Worm (Caenorhabditis elegans): ENCODE measurements around the gene sqt-3.
A peak's percentile ranks its signal among the peaks of the same experiment; 100 is the strongest.

Gene sqt-3

ce11 chrV:12344845-12345244 lies 7.7 kb upstream of the sqt-3 start, which contains the start of gene F23H12.3:
Gene F23H12.3, plus strand, starts transcription at chrV:12345145.
- TF ChIP-seq nhr-129 (tag; optimal IDR thresholded peaks at IDR 0.05) = no peak
- no peak for TF ChIP-seq sem-4 (tag; optimal IDR thresholded peaks at IDR 0.05)
- no peak for TF ChIP-seq ceh-82 (tag; optimal IDR thresholded peaks at IDR 0.05)
- TF ChIP-seq unc-62 (GFP tag; optimal IDR thresholded peaks at IDR 0.05) = no peak
- no peak for TF ChIP-seq R02D3.7 (tag; optimal IDR thresholded peaks at IDR 0.05)
- TF ChIP-seq gmeb-1 (tag; optimal IDR thresholded peaks at IDR 0.05) = no peak
- no peak for TF ChIP-seq nhr-10 (tag; optimal IDR thresholded peaks at IDR 0.05)

ce11 chrV:12345808-12346207 lies 6.7 kb upstream of the sqt-3 start, which contains the start of gene snb-2:
Gene snb-2, minus strand, starts transcription at chrV:12345908.
- TF ChIP-seq elt-1 (tag; optimal IDR thresholded peaks at IDR 0.05) = no peak
- TF ChIP-seq nhr-77 (tag; optimal IDR thresholded peaks at IDR 0.05) = no peak
- TF ChIP-seq dmd-4 (tag; optimal IDR thresholded peaks at IDR 0.05) = no peak
- no peak for TF ChIP-seq mbf-1 (tag; optimal IDR thresholded peaks at IDR 0.05)
- TF ChIP-seq C34F6.9 (tag; optimal IDR thresholded peaks at IDR 0.05) = no peak
- no peak for TF ChIP-seq ceh-16 (tag; optimal IDR thresholded peaks at IDR 0.05)
- no peak for TF ChIP-seq elt-3 (tag; optimal IDR thresholded peaks at IDR 0.05)
- TF ChIP-seq unc-62 (GFP tag; optimal IDR thresholded peaks at IDR 0.05) = no peak
- TF ChIP-seq skn-1 (tag; optimal IDR thresholded peaks at IDR 0.05) = no peak

DNA sequence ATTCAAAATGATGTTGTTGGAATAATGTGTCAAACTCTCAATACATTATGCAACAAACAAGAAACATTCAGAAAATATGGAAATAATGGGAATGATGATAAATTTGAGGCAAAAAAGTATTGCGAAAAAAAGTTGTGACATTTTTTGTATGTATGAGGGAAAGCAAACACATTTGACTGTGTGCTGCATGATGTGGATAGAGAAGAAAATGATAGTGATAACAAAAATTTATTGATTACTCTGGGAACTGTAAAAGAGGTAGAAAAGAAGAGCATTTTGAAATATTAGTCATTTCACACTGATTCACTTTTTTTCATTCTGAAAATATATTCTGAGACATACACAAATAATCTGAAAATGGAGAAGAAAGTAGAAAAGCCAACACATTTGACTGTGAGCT lies 4.7 kb upstream of the sqt-3 start:
- TF ChIP-seq egl-27 (tag; optimal IDR thresholded peaks at IDR 0.05) (no peak), fos-1 (tag; optimal IDR thresholded peaks at IDR 0.05) (peak; percentile 60)

ce11 chrV:12349365-12349764 lies 3.2 kb upstream of the sqt-3 start:
- no peak for TF ChIP-seq nhr-11 (tag; optimal IDR thresholded peaks at IDR 0.05)
- TF ChIP-seq egl-27 (tag; optimal IDR thresholded peaks at IDR 0.05) = no peak
- no peak for TF ChIP-seq nhr-23 (tag; optimal IDR thresholded peaks at IDR 0.05)
- no peak for TF ChIP-seq nhr-21 (tag; optimal IDR thresholded peaks at IDR 0.05)
- TF ChIP-seq elt-3 (tag; optimal IDR thresholded peaks at IDR 0.05) = no peak
- no peak for TF ChIP-seq nhr-237 (tag; optimal IDR thresholded peaks at IDR 0.05)
- TF ChIP-seq ztf-1 (GFP tag; conservative IDR thresholded peaks at IDR 0.05) = no peak
- TF ChIP-seq F13H6.1 (tag; optimal IDR thresholded peaks at IDR 0.05) = no peak
- TF ChIP-seq lsy-2 (tag; optimal IDR thresholded peaks at IDR 0.05) = no peak
- no peak for TF ChIP-seq ZK546.5 (tag; optimal IDR thresholded peaks at IDR 0.05)
- TF ChIP-seq aly-2 (tag; optimal IDR thresholded peaks at IDR 0.05) = no peak

- TF ChIP-seq blmp-1 (tag; optimal IDR thresholded peaks at IDR 0.05; ENCODE audit: insufficient read depth) (peak; percentile 41), mab-5 (tag; optimal IDR thresholded peaks at IDR 0.05) (no peak), sma-9 (GFP tag; optimal IDR thresholded peaks at IDR 0.05) (peak; percentile 36), sma-9 (tag; optimal IDR thresholded peaks at IDR 0.05) (no peak), sem-4 (tag; optimal IDR thresholded peaks at IDR 0.05) (no peak), unc-39 (tag; optimal IDR thresholded peaks at IDR 0.05) (no peak), gmeb-1 (tag; optimal IDR thresholded peaks at IDR 0.05) (no peak), nhr-25 (tag; optimal IDR thresholded peaks at IDR 0.05) (peak; percentile 42)
These were observed 703 bp upstream of the sqt-3 start for ce11 chrV:12351842-12352241.

- TF ChIP-seq elt-1 (tag; optimal IDR thresholded peaks at IDR 0.05) (no peak), ama-1 (optimal IDR thresholded peaks at IDR 0.05) (peak; percentile 51), gmeb-1 (tag; optimal IDR thresholded peaks at IDR 0.05) (no peak), lsy-2 (tag; optimal IDR thresholded peaks at IDR 0.05) (no peak)
These were observed 336 bp downstream of the sqt-3 start for ce11 chrV:12352881-12353280.

- TF ChIP-seq ceh-16 (tag; optimal IDR thresholded peaks at IDR 0.05) (no peak), aly-2 (tag; optimal IDR thresholded peaks at IDR 0.05) (no peak), lin-11 (tag; optimal IDR thresholded peaks at IDR 0.05) (no peak), nhr-237 (tag; optimal IDR thresholded peaks at IDR 0.05) (no peak), egl-27 (tag; optimal IDR thresholded peaks at IDR 0.05) (no peak), ama-1 (optimal IDR thresholded peaks at IDR 0.05) (no peak), nhr-11 (tag; optimal IDR thresholded peaks at IDR 0.05) (no peak), sem-4 (tag; optimal IDR thresholded peaks at IDR 0.05) (no peak), skn-1 (tag; optimal IDR thresholded peaks at IDR 0.05) (no peak), nhr-129 (tag; optimal IDR thresholded peaks at IDR 0.05) (no peak), R02D3.7 (tag; optimal IDR thresholded peaks at IDR 0.05) (no peak), ztf-4 (tag; optimal IDR thresholded peaks at IDR 0.05) (no peak), nhr-21 (tag; optimal IDR thresholded peaks at IDR 0.05) (no peak), zag-1 (tag; optimal IDR thresholded peaks at IDR 0.05) (no peak), ceh-82 (tag; optimal IDR thresholded peaks at IDR 0.05) (no peak), mab-5 (tag; optimal IDR thresholded peaks at IDR 0.05) (no peak)
These were observed 960 bp downstream of the sqt-3 start for ce11 chrV:12353505-12353904.

Measured in whole organism, L2 larva.